Worm (Caenorhabditis elegans) whole organism, early embryonic: Measurements from ENCODE around the gene ZK1307.8.

Source experiments
- B0310.2 ChIP-seq: sonication (generic microtip); optimal IDR thresholded peaks from 2 replicates; lab custom pipeline; 2016; ENCODE audit warnings: mild to moderate bottlenecking, missing genetic modification characterization, missing compliant biosample characterization
- F13C5.2 ChIP-seq: sonication (generic microtip); optimal IDR thresholded peaks from 2 replicates; lab custom pipeline; 2017; ENCODE audit warnings: mild to moderate bottlenecking, missing genetic modification characterization, inconsistent platforms, missing compliant biosample characterization
- aly-1 ChIP-seq: sonication (generic microtip); optimal IDR thresholded peaks from 2 replicates; lab custom pipeline; 2016; ENCODE audit warnings: missing genetic modification characterization, missing compliant biosample characterization
- ama-1 ChIP-seq: fragments of 150-350 bp; optimal IDR thresholded peaks from 2 replicates; lab custom pipeline; 2014
- ceh-13 ChIP-seq: fragments of 200-800 bp; sonication (Bioruptor generic); optimal IDR thresholded peaks from 2 replicates; lab custom pipeline; 2018; ENCODE audit warnings: mild to moderate bottlenecking, missing genetic modification characterization, missing compliant biosample characterization
- ceh-36 ChIP-seq: sonication (generic microtip); optimal IDR thresholded peaks from 2 replicates; lab custom pipeline; 2016; ENCODE audit warnings: missing genetic modification characterization, inconsistent platforms, missing compliant biosample characterization
- ets-7 ChIP-seq: sonication (generic microtip); optimal IDR thresholded peaks from 2 replicates; lab custom pipeline; 2016; ENCODE audit warnings: missing genotype, missing genetic modification characterization, missing compliant biosample characterization
- flt-1 ChIP-seq: fragments of 200-800 bp; sonication (Bioruptor generic); IDR thresholded peaks from 2 replicates; pipeline ENCODE4 v1.3.6; 2022; ENCODE audit warnings: missing genetic modification characterization, missing compliant biosample characterization
- hmbx-1 ChIP-seq: sonication (generic microtip); optimal IDR thresholded peaks from 2 replicates; lab custom pipeline; 2016; ENCODE audit warnings: mild to moderate bottlenecking, missing genetic modification characterization, missing compliant biosample characterization
- hmg-4 ChIP-seq: fragments of 200-800 bp; sonication (Bioruptor generic); optimal IDR thresholded peaks from 2 replicates; lab custom pipeline; 2018; ENCODE audit warnings: mild to moderate bottlenecking, missing genetic modification characterization, missing compliant biosample characterization
- hnd-1 ChIP-seq: sonication (generic microtip); optimal IDR thresholded peaks from 2 replicates; lab custom pipeline; 2016; ENCODE audit warnings: missing genetic modification characterization, missing compliant biosample characterization
- pes-1 ChIP-seq: fragments of 200-800 bp; sonication (Bioruptor generic); IDR thresholded peaks from 2 replicates; pipeline ENCODE4 v1.3.6; 2022; ENCODE audit warnings: missing genetic modification reagents, missing genetic modification characterization, missing compliant biosample characterization
- scrt-1 ChIP-seq: fragments of 200-800 bp; sonication (Bioruptor generic); IDR thresholded peaks from 2 replicates; pipeline ENCODE4 v1.3.6; 2022; ENCODE audit warnings: missing genetic modification characterization, missing compliant biosample characterization
- sea-1 ChIP-seq: fragments of 200-800 bp; sonication (Bioruptor generic); conservative IDR thresholded peaks from 2 replicates; pipeline ENCODE4 v1.3.6; 2022; ENCODE audit warnings: missing genetic modification characterization, missing compliant biosample characterization
- tbx-11 ChIP-seq: fragments of 200-800 bp; sonication (Bioruptor generic); IDR thresholded peaks from 2 replicates; pipeline ENCODE4 v1.3.6; 2022; ENCODE audit warnings: missing genetic modification characterization, missing compliant biosample characterization
- tbx-37 ChIP-seq: fragments of 200-800 bp; sonication (Bioruptor generic); conservative IDR thresholded peaks from 2 replicates; pipeline ENCODE4 v1.3.6; 2022; ENCODE audit warnings: missing genetic modification reagents, missing genetic modification characterization, missing compliant biosample characterization
- tra-4 ChIP-seq: sonication (generic microtip); optimal IDR thresholded peaks from 2 replicates; lab custom pipeline; 2017; ENCODE audit warnings: missing genetic modification characterization, missing compliant biosample characterization

ZK1307.8 gene

ce11 chrII:9618759-9619158, 5.7 kb upstream of the ZK1307.8 start:
- TF ChIP-seq sea-1 (GFP tag; lab: Robert Waterston, UW) (no peak), ets-7 (no peak), ama-1 (lab: Kevin White, UChicago) (no peak), scrt-1 (GFP tag; lab: Robert Waterston, UW) (no peak), hmbx-1 (no peak), tra-4 (tag; lab: Kevin White, UChicago) (no peak), ceh-36 (tag; lab: Kevin White, UChicago) (no peak)

- TF ChIP-seq tbx-37 (GFP tag; lab: Robert Waterston, UW) (no peak), pes-1 (GFP tag; lab: Robert Waterston, UW) (no peak)
These were observed 5.0 kb upstream of the ZK1307.8 start for ce11 chrII:9619402-9619862.

ce11 chrII:9619995-9620535, 4.3 kb upstream of the ZK1307.8 start:
- TF ChIP-seq ets-7 (no peak), hnd-1 (no peak), ama-1 (lab: Kevin White, UChicago) (no peak), flt-1 (GFP tag; lab: Robert Waterston, UW) (no peak), hmbx-1 (no peak), pes-1 (GFP tag; lab: Robert Waterston, UW) (no peak), hmg-4 (GFP tag; lab: Kevin White, UChicago) (peak; percentile 11), tbx-11 (GFP tag; lab: Robert Waterston, UW) (no peak)

ce11 chrII:9620616-9621015, 3.8 kb upstream of the ZK1307.8 start:
- no peak for TF ChIP-seq F13C5.2 (tag; lab: Kevin White, UChicago)
- no peak for TF ChIP-seq tra-4 (tag; lab: Kevin White, UChicago)
- TF ChIP-seq sea-1 (GFP tag; lab: Robert Waterston, UW) = no peak
- no peak for TF ChIP-seq flt-1 (GFP tag; lab: Robert Waterston, UW)
- no peak for TF ChIP-seq aly-1 (tag; lab: Kevin White, UChicago)
- no peak for TF ChIP-seq ceh-36 (tag; lab: Kevin White, UChicago)
- no peak for TF ChIP-seq hmg-4 (GFP tag; lab: Kevin White, UChicago)

- TF ChIP-seq tbx-11 (GFP tag; lab: Robert Waterston, UW) = no peak
- TF ChIP-seq ets-7 = no peak
- TF ChIP-seq B0310.2 (tag; lab: Kevin White, UChicago) = no peak
- TF ChIP-seq flt-1 (GFP tag; lab: Robert Waterston, UW) = no peak
- TF ChIP-seq hnd-1 = no peak
- no peak for TF ChIP-seq scrt-1 (GFP tag; lab: Robert Waterston, UW)
These were observed 3.3 kb upstream of the ZK1307.8 start for ce11 chrII:9621121-9621520.

ce11 chrII:9621913-9622348, 2.5 kb upstream of the ZK1307.8 start:
- TF ChIP-seq ets-7 (no peak), hmbx-1 (no peak), aly-1 (tag; lab: Kevin White, UChicago) (no peak), ceh-36 (tag; lab: Kevin White, UChicago) (no peak), pes-1 (GFP tag; lab: Robert Waterston, UW) (no peak), ama-1 (lab: Kevin White, UChicago) (no peak), F13C5.2 (tag; lab: Kevin White, UChicago) (no peak), hmg-4 (GFP tag; lab: Kevin White, UChicago) (no peak), sea-1 (GFP tag; lab: Robert Waterston, UW) (no peak), B0310.2 (tag; lab: Kevin White, UChicago) (no peak), scrt-1 (GFP tag; lab: Robert Waterston, UW) (no peak), tra-4 (tag; lab: Kevin White, UChicago) (no peak), ceh-13 (GFP tag; lab: Kevin White, UChicago) (no peak), tbx-37 (GFP tag; lab: Robert Waterston, UW) (no peak), hnd-1 (no peak), tbx-11 (GFP tag; lab: Robert Waterston, UW) (no peak), flt-1 (GFP tag; lab: Robert Waterston, UW) (no peak)

- TF ChIP-seq scrt-1 (GFP tag; lab: Robert Waterston, UW) (no peak), flt-1 (GFP tag; lab: Robert Waterston, UW) (no peak), tra-4 (tag; lab: Kevin White, UChicago) (no peak), aly-1 (tag; lab: Kevin White, UChicago) (no peak), B0310.2 (tag; lab: Kevin White, UChicago) (no peak), ceh-13 (GFP tag; lab: Kevin White, UChicago) (no peak), hmbx-1 (no peak), tbx-37 (GFP tag; lab: Robert Waterston, UW) (no peak), tbx-11 (GFP tag; lab: Robert Waterston, UW) (no peak), ceh-36 (tag; lab: Kevin White, UChicago) (no peak), hmg-4 (GFP tag; lab: Kevin White, UChicago) (no peak), ets-7 (no peak), pes-1 (GFP tag; lab: Robert Waterston, UW) (no peak), hnd-1 (no peak), F13C5.2 (tag; lab: Kevin White, UChicago) (no peak), ama-1 (lab: Kevin White, UChicago) (no peak), sea-1 (GFP tag; lab: Robert Waterston, UW) (no peak)
These were observed 1.5 kb downstream of the ZK1307.8 start for ce11 chrII:9625930-9626329.

ce11 chrII:9636300-9636699, 11.9 kb downstream of the ZK1307.8 start, which contains the start of gene ZK1307.7:
ZK1307.7 (plus strand) TSS chrII:9636600.
- TF ChIP-seq ceh-36 (tag; lab: Kevin White, UChicago) (no peak), hmg-4 (GFP tag; lab: Kevin White, UChicago) (no peak)
